Fruit fly (Drosophila melanogaster): Measurements from ENCODE around the gene Ogg1.

Gene Ogg1

dm6 chrX:8714064-8715046 is 24.2 kb downstream of the Ogg1 start, which contains the start of the genes CG2004 and CG1785 (continued):
- TF ChIP-seq vfl (GFP tag; optimal IDR thresholded peaks at IDR 0.05): peak; percentile 91
- TF ChIP-seq croc (GFP tag; conservative IDR thresholded peaks at IDR 0.05): peak; percentile 90
- TF ChIP-seq Atf6 (GFP tag; IDR thresholded peaks at IDR 0.05): peak; percentile 87; the same call in 1 of the 2 replicates
- peak; percentile 85 for TF ChIP-seq twi (tag; optimal IDR thresholded peaks at IDR 0.05)
- TF ChIP-seq MTF-1 (GFP tag; optimal IDR thresholded peaks at IDR 0.05; ENCODE audit: borderline replicate concordance): peak; percentile 65
- peak; percentile 67 for TF ChIP-seq CG7928 (GFP tag; optimal IDR thresholded peaks at IDR 0.05)
- peak; percentile 77 for TF ChIP-seq CG12299 (tag; optimal IDR thresholded peaks at IDR 0.05)
- TF ChIP-seq CG15479 (GFP tag; optimal IDR thresholded peaks at IDR 0.05): peak; percentile 35
- TF ChIP-seq E2f1 (GFP tag; IDR thresholded peaks at IDR 0.05): peak; percentile 93
- TF ChIP-seq gsb (GFP tag; IDR thresholded peaks at IDR 0.05): peak; percentile 86
- peak; percentile 83 for TF ChIP-seq ewg (GFP tag; optimal IDR thresholded peaks at IDR 0.05)
- peak; percentile 29 for TF ChIP-seq exex (tag; optimal IDR thresholded peaks at IDR 0.05)
- peak; percentile 82 for TF ChIP-seq Sox100B (GFP tag; optimal IDR thresholded peaks at IDR 0.05)
- TF ChIP-seq Atf3 (GFP tag; optimal IDR thresholded peaks at IDR 0.05): peak; percentile 83
- peak; percentile 82 for TF ChIP-seq nau (GFP tag; optimal IDR thresholded peaks at IDR 0.05)
- TF ChIP-seq slp2 (GFP tag; optimal IDR thresholded peaks at IDR 0.05): peak; percentile 51
- TF ChIP-seq CG14014 (GFP tag; IDR thresholded peaks at IDR 0.05): peak; percentile 90
- peak; percentile 17 for TF ChIP-seq gro (GFP tag; optimal IDR thresholded peaks at IDR 0.05)
- peak; percentile 2 for TF ChIP-seq Abd-B (GFP tag; optimal IDR thresholded peaks at IDR 0.05)
- 0 out of 4 replicates have a peak, but pooled peaks have one; percentile 44 for TF ChIP-seq chinmo (GFP tag; IDR thresholded peaks at IDR 0.05; ENCODE audit: partially characterized antibody)
- TF ChIP-seq CG30403 (GFP tag; optimal IDR thresholded peaks at IDR 0.05): peak; percentile 95
- no peak for TF ChIP-seq tio (GFP tag; optimal IDR thresholded peaks at IDR 0.05)
- TF ChIP-seq Taf1 (GFP tag; IDR thresholded peaks at IDR 0.05): peak; percentile 90
- TF ChIP-seq org-1 (GFP tag; optimal IDR thresholded peaks at IDR 0.05): peak; percentile 77
- peak; percentile 82 for TF ChIP-seq CG7357 (GFP tag; IDR thresholded peaks at IDR 0.05)
- peak; percentile 80 for TF ChIP-seq CG18011 (GFP tag; optimal IDR thresholded peaks at IDR 0.05)
- peak; percentile 87 for TF ChIP-seq CG5953 (GFP tag; IDR thresholded peaks at IDR 0.05)
- TF ChIP-seq Aef1 (GFP tag; IDR thresholded peaks at IDR 0.05): peak; percentile 93
- peak; percentile 83 for TF ChIP-seq CG11723 (GFP tag; optimal IDR thresholded peaks at IDR 0.05)
- peak in 1 of 2 experiments; percentile 92 for TF ChIP-seq tll (GFP tag; optimal IDR thresholded peaks at IDR 0.05)
- peak; percentile 94 for TF ChIP-seq CG32772 (GFP tag; IDR thresholded peaks at IDR 0.05)
- TF ChIP-seq CG14050 (GFP tag; IDR thresholded peaks at IDR 0.05): peak; percentile 87
- TF ChIP-seq Sox102F (GFP tag; optimal IDR thresholded peaks at IDR 0.05): peak; percentile 90
- peak; percentile 93 for TF ChIP-seq az2 (GFP tag; optimal IDR thresholded peaks at IDR 0.05)
- no peak for TF ChIP-seq sc (optimal IDR thresholded peaks at IDR 0.05)
- peak; percentile 75 for TF ChIP-seq sc (GFP tag; optimal IDR thresholded peaks at IDR 0.05)
- peak; percentile 46; the same call in 1 of the 2 replicates for TF ChIP-seq CG2129 (GFP tag; IDR thresholded peaks at IDR 0.05; ENCODE audit: partially characterized antibody)
- TF ChIP-seq CG43689 (GFP tag; IDR thresholded peaks at IDR 0.05): peak; percentile 81
- peak; percentile 88 for TF ChIP-seq YL-1 (GFP tag; optimal IDR thresholded peaks at IDR 0.05)
- peak; percentile 54; the same call in 1 of the 3 replicates for TF ChIP-seq CG6791 (GFP tag; IDR thresholded peaks at IDR 0.05; ENCODE audit: partially characterized antibody)
- TF ChIP-seq Dfd (GFP tag; optimal IDR thresholded peaks at IDR 0.05): no peak
